Fruit fly (Drosophila melanogaster) whole organism, embryonic: ENCODE measurements around the gene ssh.

Source experiments
- Atf-2 ChIP-seq: fragments of 200-800 bp; sonication (Bioruptor generic); optimal IDR thresholded peaks from 2 replicates; lab custom pipeline; 2016; ENCODE audit warnings: missing biosample characterization, missing genetic modification characterization
- B-H1 ChIP-seq: fragments of 200-800 bp; sonication (Bioruptor generic); IDR thresholded peaks from 3 replicates; pipeline ENCODE4 v1.3.6; 2022; ENCODE audit warnings: missing biosample characterization, missing genetic modification characterization
- Blimp-1 ChIP-seq: fragments of 200-800 bp; sonication (Bioruptor generic); optimal IDR thresholded peaks from 3 replicates; lab custom pipeline; 2018; ENCODE audit warnings: missing biosample characterization, missing genetic modification characterization, mild to moderate bottlenecking, moderate library complexity, missing genetic modification reagents
- CG10209 ChIP-seq: fragments of 200-800 bp; sonication (Bioruptor generic); optimal IDR thresholded peaks from 3 replicates; lab custom pipeline; 2017; ENCODE audit warnings: missing biosample characterization, mild to moderate bottlenecking, missing genetic modification characterization, missing genetic modification reagents
- CG10321 ChIP-seq: fragments of 200-800 bp; sonication (Bioruptor generic); IDR thresholded peaks from 2 replicates; pipeline ENCODE4 v1.3.6; 2022; ENCODE audit warnings: missing biosample characterization, missing genetic modification characterization
- CG11560 ChIP-seq: fragments of 200-800 bp; sonication (Bioruptor generic); IDR thresholded peaks from 3 replicates; pipeline ENCODE4 v1.3.6; 2022; ENCODE audit warnings: missing biosample characterization, missing genetic modification characterization
- CG11695 ChIP-seq: fragments of 200-800 bp; sonication (Bioruptor generic); IDR thresholded peaks from 3 replicates; pipeline ENCODE4 v1.3.6; 2022; ENCODE audit warnings: missing biosample characterization, missing genetic modification characterization
- CG12299 ChIP-seq: fragments of 200-800 bp; sonication (Bioruptor generic); optimal IDR thresholded peaks from 2 replicates; lab custom pipeline; 2018; ENCODE audit warnings: missing biosample characterization, mild to moderate bottlenecking, missing genetic modification characterization
- CG14014 ChIP-seq: fragments of 200-800 bp; sonication (Bioruptor generic); IDR thresholded peaks from 2 replicates; pipeline ENCODE4 v1.3.6; 2022; ENCODE audit warnings: missing biosample characterization, missing genetic modification characterization
- CG14710 ChIP-seq: fragments of 200-800 bp; sonication (Bioruptor generic); optimal IDR thresholded peaks from 3 replicates; lab custom pipeline; 2019; ENCODE audit warnings: missing biosample characterization, mild to moderate bottlenecking, missing genetic modification characterization, moderate library complexity
- CG1602 ChIP-seq: fragments of 200-800 bp; sonication (Bioruptor generic); optimal IDR thresholded peaks from 3 replicates; lab custom pipeline; 2016; ENCODE audit warnings: missing biosample characterization, missing genetic modification characterization
- CG17361 ChIP-seq: fragments of 200-800 bp; sonication (Bioruptor generic); IDR thresholded peaks from 3 replicates; pipeline ENCODE4 v1.3.6; 2022; ENCODE audit warnings: missing biosample characterization, missing genetic modification characterization
- CG17612 ChIP-seq: fragments of 200-800 bp; sonication (Bioruptor generic); IDR thresholded peaks from 2 replicates; pipeline ENCODE4 v1.3.6; 2022; ENCODE audit warnings: missing biosample characterization, missing genetic modification characterization
- CG17912 ChIP-seq: fragments of 200-800 bp; sonication (Bioruptor generic); optimal IDR thresholded peaks from 2 replicates; lab custom pipeline; 2018; ENCODE audit warnings: missing biosample characterization, mild to moderate bottlenecking, missing genetic modification characterization
- CG18476 ChIP-seq: fragments of 200-800 bp; sonication (Bioruptor generic); optimal IDR thresholded peaks from 2 replicates; lab custom pipeline; 2016; ENCODE audit warnings: missing biosample characterization, mild to moderate bottlenecking, missing genetic modification characterization
- CG2116 ChIP-seq: fragments of 200-800 bp; sonication (Bioruptor generic); optimal IDR thresholded peaks from 3 replicates; lab custom pipeline; 2018; ENCODE audit warnings: missing biosample characterization, mild to moderate bottlenecking, missing genetic modification characterization
- CG2199 ChIP-seq: fragments of 200-800 bp; sonication (Bioruptor generic); IDR thresholded peaks from 3 replicates; pipeline ENCODE4 v1.3.6; 2022; ENCODE audit warnings: missing biosample characterization, missing genetic modification characterization
- CG8388 ChIP-seq: fragments of 200-800 bp; sonication (Bioruptor generic); optimal IDR thresholded peaks from 2 replicates; lab custom pipeline; 2019; ENCODE audit warnings: missing biosample characterization, mild to moderate bottlenecking, missing genetic modification characterization, moderate library complexity
- CG8478 ChIP-seq: fragments of >200 bp; optimal IDR thresholded peaks from 2 replicates; lab custom pipeline; 2018
- CG8924 ChIP-seq: fragments of 200-800 bp; optimal IDR thresholded peaks from 3 replicates; lab custom pipeline; 2019; ENCODE audit warnings: missing biosample characterization, mild to moderate bottlenecking, missing genetic modification characterization, moderate library complexity
- CrebB ChIP-seq: fragments of 200-800 bp; sonication (Bioruptor generic); optimal IDR thresholded peaks from 3 replicates; lab custom pipeline; 2018; ENCODE audit warnings: missing biosample characterization, mild to moderate bottlenecking, missing genetic modification characterization
- Dip2 ChIP-seq: fragments of 200-800 bp; sonication (Bioruptor generic); IDR thresholded peaks from 2 replicates; pipeline ENCODE4 v1.3.6; 2022; ENCODE audit warnings: missing biosample characterization, missing genetic modification characterization
- Doc3 ChIP-seq: fragments of 200-800 bp; sonication (Bioruptor generic); IDR thresholded peaks from 3 replicates; pipeline ENCODE4 v1.3.6; 2022; ENCODE audit warnings: missing biosample characterization, missing genetic modification characterization; ENCODE audit not compliant: partially characterized antibody
- Fer3 ChIP-seq: fragments of 200-800 bp; sonication (Bioruptor generic); optimal IDR thresholded peaks from 2 replicates; lab custom pipeline; 2018; ENCODE audit warnings: missing biosample characterization, mild to moderate bottlenecking, missing genetic modification characterization, moderate library complexity
- HHEX ChIP-seq: fragments of 200-800 bp; sonication (Bioruptor generic); optimal IDR thresholded peaks from 3 replicates; lab custom pipeline; 2017; ENCODE audit warnings: missing biosample characterization, mild to moderate bottlenecking, missing genetic modification characterization, missing genetic modification reagents
- HmgD ChIP-seq: fragments of 200-800 bp; sonication (Bioruptor generic); optimal IDR thresholded peaks from 3 replicates; lab custom pipeline; 2016; ENCODE audit warnings: missing biosample characterization, missing genetic modification characterization
- Hr78 ChIP-seq, 2 experiments: fragments of 200-800 bp in 1 of 2; fragments of >200 bp in 1 of 2; sonication (Bioruptor generic) in 1 of 2; optimal IDR thresholded peaks; 2 replicates each; lab custom pipeline; 2017 to 2019; ENCODE audit warnings: missing biosample characterization in 2 of 2, missing genetic modification characterization in 2 of 2, mild to moderate bottlenecking in 1 of 2, moderate library complexity in 1 of 2
- MTF-1 ChIP-seq: fragments of 200-800 bp; sonication (Bioruptor generic); optimal IDR thresholded peaks from 2 replicates; lab custom pipeline; 2018; ENCODE audit warnings: missing biosample characterization, mild to moderate bottlenecking, missing genetic modification characterization, borderline replicate concordance
- Med ChIP-seq: fragments of 200-800 bp; sonication (Bioruptor generic); peaks from one replicate; lab custom pipeline; 2016; ENCODE audit warnings: missing biosample characterization, missing genetic modification characterization, mild to moderate bottlenecking, inconsistent platforms, moderate library complexity
- NK7.1 ChIP-seq: fragments of 200-800 bp; sonication (Bioruptor generic); optimal IDR thresholded peaks from 3 replicates; lab custom pipeline; 2016; ENCODE audit warnings: missing biosample characterization, missing genetic modification characterization
- Opbp ChIP-seq: fragments of 200-800 bp; sonication (Bioruptor generic); IDR thresholded peaks from 3 replicates; pipeline ENCODE4 v1.3.6; 2022; ENCODE audit warnings: missing biosample characterization, missing genetic modification characterization; ENCODE audit not compliant: partially characterized antibody
- Sry-β ChIP-seq: fragments of 200-800 bp; sonication (Bioruptor generic); optimal IDR thresholded peaks from 2 replicates; lab custom pipeline; 2018; ENCODE audit warnings: missing biosample characterization, mild to moderate bottlenecking, missing genetic modification characterization, moderate library complexity
- Tbp ChIP-seq: fragments of >200 bp; optimal IDR thresholded peaks from 2 replicates; lab custom pipeline; 2018; ENCODE audit warnings: missing biosample characterization, missing genetic modification characterization
- YL-1 ChIP-seq: fragments of 200-800 bp; sonication (Bioruptor generic); optimal IDR thresholded peaks from 3 replicates; lab custom pipeline; 2017; ENCODE audit warnings: missing biosample characterization, mild to moderate bottlenecking, missing genetic modification characterization
- abd-A ChIP-seq: fragments of 200-800 bp; sonication (Bioruptor generic); optimal IDR thresholded peaks from 3 replicates; lab custom pipeline; 2019; ENCODE audit warnings: missing biosample characterization, mild to moderate bottlenecking, missing genetic modification characterization, moderate library complexity
- aop ChIP-seq: fragments of 200-800 bp; sonication (Bioruptor generic); IDR thresholded peaks from 2 replicates; pipeline ENCODE4 v1.3.6; 2022; ENCODE audit warnings: missing biosample characterization, missing genetic modification characterization
- bab2 ChIP-seq: fragments of 200-800 bp; sonication (Bioruptor generic); optimal IDR thresholded peaks from 2 replicates; lab custom pipeline; 2016; ENCODE audit warnings: missing biosample characterization, missing genetic modification characterization
- caup ChIP-seq: fragments of 200-800 bp; sonication (Bioruptor generic); optimal IDR thresholded peaks from 3 replicates; lab custom pipeline; 2017; ENCODE audit warnings: missing biosample characterization, mild to moderate bottlenecking, missing genetic modification characterization, moderate library complexity; ENCODE audit not compliant: severe bottlenecking
- croc ChIP-seq: fragments of 200-800 bp; sonication (Bioruptor generic); conservative IDR thresholded peaks from 3 replicates; pipeline ENCODE4 v1.3.6; 2022; ENCODE audit warnings: missing biosample characterization, missing genetic modification characterization
- disco-r ChIP-seq: fragments of 200-800 bp; sonication (Bioruptor generic); optimal IDR thresholded peaks from 2 replicates; lab custom pipeline; 2016; ENCODE audit warnings: missing biosample characterization, missing genetic modification characterization
- exex ChIP-seq: fragments of 200-800 bp; sonication (Bioruptor generic); optimal IDR thresholded peaks from 4 replicates; lab custom pipeline; 2018; ENCODE audit warnings: missing biosample characterization, mild to moderate bottlenecking, missing genetic modification characterization, moderate library complexity
- gem ChIP-seq: fragments of 200-800 bp; sonication (Bioruptor generic); optimal IDR thresholded peaks from 2 replicates; lab custom pipeline; 2019; ENCODE audit warnings: missing biosample characterization, mild to moderate bottlenecking, missing genetic modification characterization, moderate library complexity
- hth ChIP-seq: fragments of >200 bp; optimal IDR thresholded peaks from 2 replicates; lab custom pipeline; 2017; ENCODE audit warnings: inconsistent platforms
- nau ChIP-seq: fragments of 200-800 bp; sonication (Bioruptor generic); optimal IDR thresholded peaks from 3 replicates; lab custom pipeline; 2017; ENCODE audit warnings: missing biosample characterization, mild to moderate bottlenecking, missing genetic modification characterization, missing genetic modification reagents
- pzg ChIP-seq: fragments of 200-800 bp; sonication (Bioruptor generic); optimal IDR thresholded peaks from 3 replicates; lab custom pipeline; 2018; ENCODE audit warnings: missing biosample characterization, mild to moderate bottlenecking, missing genetic modification characterization, moderate library complexity
- ranshi ChIP-seq: fragments of 200-800 bp; sonication (Bioruptor generic); IDR thresholded peaks from 2 replicates; pipeline ENCODE4 v1.3.6; 2022; ENCODE audit warnings: missing biosample characterization, missing genetic modification characterization
- run ChIP-seq: fragments of 200-800 bp; sonication (Bioruptor generic); optimal IDR thresholded peaks from 3 replicates; lab custom pipeline; 2018; ENCODE audit warnings: missing biosample characterization, mild to moderate bottlenecking, missing genetic modification characterization
- sens-2 ChIP-seq: fragments of 200-800 bp; sonication (Bioruptor generic); IDR thresholded peaks from 2 replicates; pipeline ENCODE4 v1.3.6; 2022; ENCODE audit warnings: missing biosample characterization, missing genetic modification characterization
- sug ChIP-seq: fragments of 200-800 bp; optimal IDR thresholded peaks from 2 replicates; lab custom pipeline; 2019; ENCODE audit warnings: missing biosample characterization, mild to moderate bottlenecking, missing genetic modification characterization, moderate library complexity
- tap ChIP-seq: fragments of 200-800 bp; optimal IDR thresholded peaks from 3 replicates; lab custom pipeline; 2019; ENCODE audit warnings: missing biosample characterization, mild to moderate bottlenecking, missing genetic modification characterization, moderate library complexity
- tgo ChIP-seq: fragments of 200-800 bp; sonication (Bioruptor generic); IDR thresholded peaks from 3 replicates; pipeline ENCODE4 v1.3.6; 2022; ENCODE audit warnings: missing biosample characterization, missing genetic modification characterization

Gene ssh

DNA sequence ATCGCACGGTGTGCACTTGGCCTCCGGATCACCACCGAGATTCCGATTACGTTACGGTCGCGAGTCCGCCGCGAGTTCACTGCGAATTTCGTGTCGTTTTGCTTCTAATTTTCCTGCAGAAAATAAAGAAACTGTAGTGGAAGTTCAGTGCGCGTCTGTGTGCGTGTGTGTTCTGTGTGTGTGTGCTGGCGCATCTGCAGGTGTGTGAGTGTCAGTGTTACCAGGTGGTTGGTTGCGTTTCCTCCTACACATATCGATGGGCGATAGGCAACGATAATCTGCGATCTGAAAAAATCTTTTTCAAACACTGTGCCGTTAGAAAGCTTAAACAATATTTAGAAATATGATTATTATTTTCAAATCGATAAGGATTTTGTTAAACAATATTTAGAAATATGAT, 6.7 kb downstream of the ssh start, which contains the start of gene Osbp (continued):
- TF ChIP-seq nau (GFP tag; lab: Kevin White, UChicago) (no peak), abd-A (tag; lab: Kevin White, UChicago) (no peak), NK7.1 (GFP tag; lab: Kevin White, UChicago) (no peak), pzg (GFP tag; lab: Kevin White, UChicago) (peak; percentile 85), caup (GFP tag; lab: Kevin White, UChicago) (no peak), CrebB (no peak), YL-1 (peak; percentile 86), CG2116 (GFP tag; lab: Kevin White, UChicago) (peak; percentile 71), hth (no peak), CG1602 (no peak), CG11695 (GFP tag; lab: Robert Waterston, UW) (no peak), Dip2 (no peak), CG17912 (peak; percentile 0), Med (peak; percentile 84), CG10321 (GFP tag; lab: Robert Waterston, UW) (no peak), tgo (GFP tag; lab: Robert Waterston, UW) (no peak), B-H1 (GFP tag; lab: Robert Waterston, UW) (no peak), Opbp (GFP tag; lab: Robert Waterston, UW) (peak; percentile 73), aop (peak; percentile 59; the same call in 1 of the 2 replicates), Sry-β (GFP tag; lab: Kevin White, UChicago) (no peak), ranshi (GFP tag; lab: Robert Waterston, UW) (no peak), Blimp-1 (GFP tag; lab: Kevin White, UChicago) (no peak), CG8478 (lab: Kevin White, UChicago) (peak; percentile 73), CG11560 (tag; lab: Robert Waterston, UW) (no peak), CG2199 (GFP tag; lab: Robert Waterston, UW) (no peak), croc (no peak), Fer3 (tag; lab: Kevin White, UChicago) (no peak), exex (tag; lab: Kevin White, UChicago) (no peak), Hr78 (GFP tag; optimal IDR thresholded peaks at IDR 0.05; lab: Kevin White, UChicago) (no peak), CG8388 (GFP tag; lab: Kevin White, UChicago) (no peak), CG8924 (tag; lab: Kevin White, UChicago) (no peak), CG17361 (no peak), CG12299 (no peak), Tbp (GFP tag; lab: Kevin White, UChicago) (no peak), HmgD (peak; percentile 9), bab2 (GFP tag; lab: Kevin White, UChicago) (no peak), HHEX (GFP tag; lab: Kevin White, UChicago) (no peak), CG14014 (GFP tag; lab: Robert Waterston, UW) (peak; percentile 31; the same call in 1 of the 2 replicates), CG14710 (peak; percentile 40), run (tag; lab: Kevin White, UChicago) (no peak), CG17612 (GFP tag; lab: Robert Waterston, UW) (no peak), sug (tag; lab: Kevin White, UChicago) (peak; percentile 34), CG10209 (GFP tag; lab: Kevin White, UChicago) (no peak), disco-r (no peak), Atf-2 (GFP tag; lab: Kevin White, UChicago) (no peak), sens-2 (GFP tag; lab: Robert Waterston, UW) (no peak), CG18476 (GFP tag; lab: Kevin White, UChicago) (no peak), gem (tag; lab: Kevin White, UChicago) (no peak), tap (tag; lab: Kevin White, UChicago) (no peak), Doc3 (GFP tag; lab: Robert Waterston, UW) (peak; percentile 46; the same call in 1 of the 3 replicates), MTF-1 (GFP tag; lab: Kevin White, UChicago) (peak; percentile 36)
